Fruit fly (Drosophila melanogaster) whole organism, adult: ENCODE data around the gene CG10137.

Source experiments
- CG11617 ChIP-seq: fragments of 200-800 bp; sonication (Bioruptor generic); optimal IDR thresholded peaks from 2 replicates; lab custom pipeline; 2017; ENCODE audit warnings: mild to moderate bottlenecking, missing biosample characterization, missing genetic modification reagents, missing genetic modification characterization
- CG12768 ChIP-seq: fragments of 200-800 bp; sonication (Bioruptor generic); optimal IDR thresholded peaks from 2 replicates; lab custom pipeline; 2017; ENCODE audit warnings: missing biosample characterization, missing genetic modification characterization, mild to moderate bottlenecking, moderate library complexity, missing genetic modification reagents
- CG14711 ChIP-seq: fragments of 200-800 bp; sonication (Bioruptor generic); optimal IDR thresholded peaks from 2 replicates; lab custom pipeline; 2018; ENCODE audit warnings: missing biosample characterization, mild to moderate bottlenecking, missing genetic modification characterization, moderate library complexity
- CG1620 ChIP-seq: fragments of 200-800 bp; sonication (Bioruptor generic); optimal IDR thresholded peaks from 2 replicates; lab custom pipeline; 2016; ENCODE audit warnings: missing biosample characterization, missing genetic modification characterization
- CG33017 ChIP-seq: fragments of 200-800 bp; sonication (Bioruptor generic); optimal IDR thresholded peaks from 2 replicates; lab custom pipeline; 2018; ENCODE audit warnings: missing biosample characterization, mild to moderate bottlenecking, missing genetic modification characterization, moderate library complexity
- CG5204 ChIP-seq: fragments of 200-800 bp; sonication (Bioruptor generic); optimal IDR thresholded peaks from 2 replicates; lab custom pipeline; 2016; ENCODE audit warnings: missing biosample characterization, missing genetic modification characterization
- CG7045 ChIP-seq: fragments of 200-800 bp; sonication (Bioruptor generic); optimal IDR thresholded peaks from 2 replicates; lab custom pipeline; 2017; ENCODE audit warnings: missing biosample characterization, mild to moderate bottlenecking, missing genetic modification characterization
- CG7101 ChIP-seq: fragments of 200-800 bp; sonication (Bioruptor generic); optimal IDR thresholded peaks from 2 replicates; lab custom pipeline; 2018; ENCODE audit warnings: missing biosample characterization, mild to moderate bottlenecking, missing genetic modification characterization, moderate library complexity
- Clk ChIP-seq: fragments of 200-800 bp; sonication (Bioruptor generic); optimal IDR thresholded peaks from 2 replicates; lab custom pipeline; 2017; ENCODE audit warnings: missing biosample characterization, missing genetic modification characterization
- Crg-1 ChIP-seq: fragments of 200-800 bp; sonication (Bioruptor generic); optimal IDR thresholded peaks from 2 replicates; lab custom pipeline; 2016; ENCODE audit warnings: missing biosample characterization, missing genetic modification characterization
- Hr96 ChIP-seq: fragments of 200-800 bp; sonication (Bioruptor generic); optimal IDR thresholded peaks from 2 replicates; lab custom pipeline; 2016; ENCODE audit warnings: missing biosample characterization, missing genetic modification characterization
- Mnt ChIP-seq: fragments of 200-800 bp; sonication (Bioruptor generic); optimal IDR thresholded peaks from 2 replicates; lab custom pipeline; 2016; ENCODE audit warnings: missing biosample characterization, mild to moderate bottlenecking, missing genetic modification characterization
- bab1 ChIP-seq: fragments of 200-800 bp; sonication (Bioruptor generic); optimal IDR thresholded peaks from 3 replicates; lab custom pipeline; 2019; ENCODE audit warnings: missing biosample characterization, mild to moderate bottlenecking, missing genetic modification characterization, moderate library complexity
- cic ChIP-seq: fragments of 200-800 bp; sonication (Bioruptor generic); optimal IDR thresholded peaks from 2 replicates; lab custom pipeline; 2017; ENCODE audit warnings: missing biosample characterization, mild to moderate bottlenecking, missing genetic modification characterization, moderate library complexity
- cnc ChIP-seq, 2 experiments: fragments of >200 bp; optimal IDR thresholded peaks; 2 replicates each; lab custom pipeline; 2017
- kay ChIP-seq: fragments of 200-800 bp; sonication (Bioruptor generic); peaks from one replicate; lab custom pipeline; 2016; ENCODE audit warnings: missing biosample characterization, missing genetic modification characterization, borderline replicate concordance
- ovo ChIP-seq: fragments of 200-800 bp; sonication (Bioruptor generic); optimal IDR thresholded peaks from 2 replicates; lab custom pipeline; 2016; ENCODE audit warnings: missing biosample characterization, missing genetic modification characterization
- pad ChIP-seq: fragments of 200-800 bp; sonication (Bioruptor generic); optimal IDR thresholded peaks from 3 replicates; lab custom pipeline; 2017; ENCODE audit warnings: missing biosample characterization, missing genetic modification characterization, mild to moderate bottlenecking, moderate library complexity, missing genetic modification reagents
- tj ChIP-seq: fragments of 200-800 bp; sonication (Bioruptor generic); optimal IDR thresholded peaks from 3 replicates; lab custom pipeline; 2017; ENCODE audit warnings: missing biosample characterization, mild to moderate bottlenecking, missing genetic modification characterization, moderate library complexity
- toe ChIP-seq: fragments of 200-800 bp; sonication (Bioruptor generic); optimal IDR thresholded peaks from 2 replicates; lab custom pipeline; 2016; ENCODE audit warnings: missing biosample characterization, missing genetic modification characterization

The CG10137 gene

DNA sequence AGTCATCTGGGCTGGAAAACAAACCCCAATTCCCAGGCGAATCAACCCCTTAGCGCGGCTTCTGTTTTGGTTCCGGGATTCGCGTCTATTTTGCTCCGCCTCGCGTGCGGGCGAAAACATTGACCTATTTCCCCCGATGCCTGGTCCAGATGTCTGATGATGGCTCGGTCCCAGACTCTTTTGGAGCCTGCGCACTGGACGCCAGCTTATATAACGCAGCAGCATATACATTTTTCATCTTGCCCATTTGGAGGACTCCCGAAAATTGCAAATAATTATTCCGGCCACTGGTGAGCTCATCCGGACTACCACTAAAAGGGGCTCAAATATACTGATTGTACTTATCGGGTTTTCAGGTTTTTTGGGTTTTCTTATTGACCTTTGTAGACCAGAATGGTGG is 10.4 kb upstream of the CG10137 start:
- TF ChIP-seq CG7101 (tag; lab: Kevin White, UChicago) = no peak
- TF ChIP-seq toe (GFP tag; lab: Kevin White, UChicago) = no peak
- no peak for TF ChIP-seq kay (GFP tag; lab: Kevin White, UChicago)
- TF ChIP-seq CG1620 (GFP tag; lab: Kevin White, UChicago) = no peak
- no peak for TF ChIP-seq Mnt (GFP tag; lab: Kevin White, UChicago)

dm6 chr2L:19517154-19517814 is 9.2 kb upstream of the CG10137 start, which contains the start of gene Hasp:
Hasp (minus strand) TSS chr2L:19517204.
- no peak for TF ChIP-seq CG11617 (GFP tag; lab: Kevin White, UChicago)
- TF ChIP-seq CG7045 = peak; percentile 25
- TF ChIP-seq CG5204 (GFP tag; lab: Kevin White, UChicago) = peak; percentile 25
- TF ChIP-seq CG14711 (tag; lab: Kevin White, UChicago) = peak; percentile 8
- TF ChIP-seq pad (GFP tag; lab: Kevin White, UChicago) = no peak

- TF ChIP-seq pad (GFP tag; lab: Kevin White, UChicago) (no peak), Crg-1 (GFP tag; lab: Kevin White, UChicago) (no peak), toe (GFP tag; lab: Kevin White, UChicago) (no peak), tj (GFP tag; lab: Kevin White, UChicago) (no peak), CG14711 (tag; lab: Kevin White, UChicago) (no peak), Clk (GFP tag; lab: Kevin White, UChicago) (no peak), ovo (GFP tag; lab: Kevin White, UChicago) (no peak), CG33017 (tag; lab: Kevin White, UChicago) (no peak), bab1 (no peak), cic (GFP tag; lab: Kevin White, UChicago) (no peak), CG7101 (tag; lab: Kevin White, UChicago) (no peak), CG11617 (GFP tag; lab: Kevin White, UChicago) (no peak)
Measured at dm6 chr2L:19518636-19519086, 7.8 kb upstream of the CG10137 start, which contains the start of gene CG10132. CG10132 (plus strand) TSS chr2L:19518824.

dm6 chr2L:19519611-19520010 is 6.9 kb upstream of the CG10137 start:
- TF ChIP-seq bab1 (no peak), CG12768 (GFP tag; lab: Kevin White, UChicago) (peak; percentile 4)

DNA sequence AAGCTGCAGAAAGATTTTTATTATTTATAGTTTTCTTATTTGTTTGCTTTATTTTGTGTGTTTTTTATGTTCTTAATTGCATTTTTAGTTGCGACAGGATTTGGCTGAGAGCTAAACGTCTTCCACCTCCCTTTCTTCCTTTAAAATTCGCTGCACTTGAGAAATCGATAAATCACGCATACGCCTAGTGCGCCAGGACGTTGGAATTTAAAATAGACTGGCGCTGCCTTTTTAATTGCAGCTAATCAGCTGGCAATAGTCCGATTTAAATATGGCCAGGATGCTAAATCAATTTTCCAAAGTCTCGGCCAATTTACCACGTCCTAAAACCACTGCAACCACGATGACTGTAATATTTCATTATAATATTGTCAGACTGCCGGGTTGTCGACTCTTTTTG is 358 bp downstream of the CG10137 start:
- TF ChIP-seq Crg-1 (GFP tag; lab: Kevin White, UChicago) (no peak), toe (GFP tag; lab: Kevin White, UChicago) (no peak), tj (GFP tag; lab: Kevin White, UChicago) (no peak), pad (GFP tag; lab: Kevin White, UChicago) (no peak), ovo (GFP tag; lab: Kevin White, UChicago) (no peak), CG33017 (tag; lab: Kevin White, UChicago) (no peak), CG5204 (GFP tag; lab: Kevin White, UChicago) (no peak), cic (GFP tag; lab: Kevin White, UChicago) (no peak), kay (GFP tag; lab: Kevin White, UChicago) (no peak), Mnt (GFP tag; lab: Kevin White, UChicago) (no peak), CG7101 (tag; lab: Kevin White, UChicago) (no peak), cnc (optimal IDR thresholded peaks at IDR 0.05; lab: Kevin White, UChicago) (no peak), Hr96 (no peak), CG7045 (no peak), CG11617 (GFP tag; lab: Kevin White, UChicago) (no peak), Clk (GFP tag; lab: Kevin White, UChicago) (no peak), CG1620 (GFP tag; lab: Kevin White, UChicago) (no peak), CG12768 (GFP tag; lab: Kevin White, UChicago) (no peak), CG14711 (tag; lab: Kevin White, UChicago) (no peak)

- peak; percentile 96 for TF ChIP-seq toe (GFP tag; lab: Kevin White, UChicago)
- peak; percentile 97 for TF ChIP-seq Clk (GFP tag; lab: Kevin White, UChicago)
- TF ChIP-seq CG11617 (GFP tag; lab: Kevin White, UChicago) = peak; percentile 99
- peak; percentile 98 for TF ChIP-seq CG5204 (GFP tag; lab: Kevin White, UChicago)
- TF ChIP-seq Hr96 = peak; percentile 98
- peak; percentile 99 for TF ChIP-seq bab1
- TF ChIP-seq tj (GFP tag; lab: Kevin White, UChicago) = peak; percentile 86
- TF ChIP-seq CG14711 (tag; lab: Kevin White, UChicago) = peak; percentile 98
- peak; percentile 95 for TF ChIP-seq Crg-1 (GFP tag; lab: Kevin White, UChicago)
- TF ChIP-seq kay (GFP tag; lab: Kevin White, UChicago) = peak; percentile 99
- TF ChIP-seq CG12768 (GFP tag; lab: Kevin White, UChicago) = peak; percentile 99
- TF ChIP-seq ovo (GFP tag; lab: Kevin White, UChicago) = peak; percentile 60
- peak; percentile 95 for TF ChIP-seq pad (GFP tag; lab: Kevin White, UChicago)
- TF ChIP-seq CG7101 (tag; lab: Kevin White, UChicago) = peak; percentile 99
- TF ChIP-seq Mnt (GFP tag; lab: Kevin White, UChicago) = peak; percentile 92
- no peak for TF ChIP-seq cnc (optimal IDR thresholded peaks at IDR 0.05; lab: Kevin White, UChicago)
- TF ChIP-seq cic (GFP tag; lab: Kevin White, UChicago) = peak; percentile 97
- TF ChIP-seq CG7045 = peak; percentile 99
- TF ChIP-seq CG33017 (tag; lab: Kevin White, UChicago) = peak; percentile 100
- peak; percentile 96 for TF ChIP-seq CG1620 (GFP tag; lab: Kevin White, UChicago)
Measured at dm6 chr2L:19528308-19528707, 1.8 kb downstream of the CG10137 start.
